Fruit fly (Drosophila melanogaster) Kc167 (cell line): ENCODE measurements around the gene Hcs.

Source experiments
- h ChIP-seq: fragments of >200 bp; optimal IDR thresholded peaks from 3 replicates; lab custom pipeline; 2018; ENCODE audit warnings: missing external identifiers
- psq ChIP-seq: fragments of >200 bp; optimal IDR thresholded peaks from 2 replicates; lab custom pipeline; 2017; ENCODE audit warnings: missing external identifiers

DNA sequence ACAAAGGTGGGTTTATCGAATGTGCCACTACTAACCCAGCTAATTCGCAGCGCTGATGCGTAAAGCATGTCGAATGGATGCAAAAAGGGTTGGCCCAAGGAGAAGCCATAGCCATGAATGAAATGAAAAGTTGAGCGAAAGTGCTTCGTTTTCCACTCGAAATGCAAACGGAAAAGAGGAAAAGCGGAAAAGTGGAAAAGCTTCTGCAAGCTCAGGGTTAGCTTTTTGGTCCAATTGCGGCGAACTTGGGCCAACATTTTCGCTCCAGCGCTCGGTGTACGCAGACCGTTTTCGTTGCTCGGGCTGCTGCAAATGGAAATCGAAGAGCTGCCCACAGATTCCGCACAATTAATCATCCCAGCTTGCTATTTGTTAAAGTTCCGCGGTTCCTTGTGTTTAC lies 50.1 kb downstream of the Hcs start:
- TF ChIP-seq psq (no peak), h (lab: Kevin White, UChicago) (no peak)
